Fruit fly (Drosophila melanogaster): ENCODE measurements around the gene Eip93F.

The Eip93F gene

DNA sequence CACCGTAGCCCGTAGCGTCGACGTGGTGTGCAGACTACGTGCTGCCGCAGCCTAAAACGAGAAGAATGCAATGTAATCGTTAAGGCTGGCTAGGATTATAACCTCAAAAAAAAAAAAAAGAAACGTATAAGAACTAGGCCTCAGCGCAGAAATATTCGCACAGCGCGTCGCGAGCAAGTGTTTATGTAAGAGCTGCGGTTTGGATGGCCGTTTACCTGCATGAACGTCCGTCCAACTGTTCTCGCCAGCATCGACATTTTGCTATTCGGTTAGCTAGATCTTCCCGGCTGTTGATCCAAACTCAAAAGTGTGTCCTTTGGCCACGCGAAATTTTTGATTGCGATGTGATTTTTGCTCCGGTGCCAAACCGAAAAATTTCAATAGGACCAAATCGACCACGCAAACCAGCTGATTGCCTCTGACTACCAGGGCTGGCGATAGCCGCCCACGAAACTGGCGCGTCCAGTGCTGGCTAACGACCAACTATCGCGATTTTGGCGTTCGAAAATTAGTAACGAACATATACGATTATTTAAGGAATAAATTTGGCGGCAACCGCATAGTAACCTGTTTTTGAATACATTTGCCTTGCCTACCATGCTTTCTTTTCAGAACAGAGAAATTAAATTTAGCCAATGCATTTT is 70.0 kb downstream of the Eip93F start, which contains the start of gene Idh3b:
Idh3b (minus strand) TSS at position 606 of the 644 bp plus-strand sequence.
- TF ChIP-seq Hr39 (GFP tag; optimal IDR thresholded peaks at IDR 0.05) (peak; percentile 55), Ets21C (GFP tag; optimal IDR thresholded peaks at IDR 0.05) (peak; percentile 29), Sox15 (GFP tag; optimal IDR thresholded peaks at IDR 0.05) (peak; percentile 16), CG11902 (GFP tag; optimal IDR thresholded peaks at IDR 0.05) (peak; percentile 21), Gug (GFP tag; IDR thresholded peaks at IDR 0.05) (no peak), esn (GFP tag; optimal IDR thresholded peaks at IDR 0.05) (peak; percentile 64), CG6792 (GFP tag; optimal IDR thresholded peaks at IDR 0.05) (peak; percentile 29), ss (GFP tag; optimal IDR thresholded peaks at IDR 0.05) (peak in 1 of 2 experiments; percentile 26), CG3032 (tag; optimal IDR thresholded peaks at IDR 0.05) (peak; percentile 46), CG10631 (GFP tag; optimal IDR thresholded peaks at IDR 0.05) (peak; percentile 10), lz (GFP tag; optimal IDR thresholded peaks at IDR 0.05) (peak; percentile 62), topi (GFP tag; optimal IDR thresholded peaks at IDR 0.05) (peak; percentile 54), vri (GFP tag; optimal IDR thresholded peaks at IDR 0.05) (peak; percentile 70), Eip78C (GFP tag) (peak; percentile 76), CG6276 (GFP tag; optimal IDR thresholded peaks at IDR 0.05) (no peak), acj6 (GFP tag; optimal IDR thresholded peaks at IDR 0.05) (peak; percentile 50), dsx (GFP tag; optimal IDR thresholded peaks at IDR 0.05; ENCODE audit: poor library complexity, severe bottlenecking) (peak; percentile 30), CG31627 (GFP tag; optimal IDR thresholded peaks at IDR 0.05) (peak; percentile 53), CG6854 (GFP tag; optimal IDR thresholded peaks at IDR 0.05) (no peak), eg (GFP tag; IDR thresholded peaks at IDR 0.05) (no peak), cyc (GFP tag; optimal IDR thresholded peaks at IDR 0.05) (peak; percentile 56), Sox14 (GFP tag; optimal IDR thresholded peaks at IDR 0.05) (peak; percentile 55), Hr38 (GFP tag; optimal IDR thresholded peaks at IDR 0.05) (no peak)

DNA sequence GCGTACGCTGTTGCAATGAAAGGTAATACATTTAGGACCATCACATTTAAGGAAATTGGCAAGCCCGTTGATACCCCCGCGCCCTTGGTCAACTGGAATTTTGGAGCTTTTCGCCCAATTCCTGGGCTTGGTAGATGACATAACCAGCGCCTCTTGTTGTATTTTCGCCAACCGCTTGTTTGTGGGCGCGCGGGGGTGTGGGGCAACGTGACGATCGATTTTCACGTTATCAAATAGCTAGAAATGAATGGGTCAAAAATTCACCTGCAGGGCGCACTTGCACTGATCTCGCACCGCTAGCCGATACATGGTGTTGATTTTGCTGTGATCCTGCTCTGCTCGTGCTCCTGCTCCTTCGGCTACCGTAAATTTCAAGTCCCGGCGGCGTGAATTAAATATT is 73.7 kb downstream of the Eip93F start:
- TF ChIP-seq vri (GFP tag; optimal IDR thresholded peaks at IDR 0.05) (peak; percentile 90), Sox14 (GFP tag; optimal IDR thresholded peaks at IDR 0.05) (no peak), CG6276 (GFP tag; optimal IDR thresholded peaks at IDR 0.05) (no peak), Gug (GFP tag; IDR thresholded peaks at IDR 0.05) (no peak), Eip78C (GFP tag) (peak; percentile 17), eg (GFP tag; IDR thresholded peaks at IDR 0.05) (no peak), topi (GFP tag; optimal IDR thresholded peaks at IDR 0.05) (no peak), CG15336 (GFP tag; IDR thresholded peaks at IDR 0.05) (0 out of 2 replicates have a peak, but pooled peaks have one; percentile 16), CG10669 (GFP tag; optimal IDR thresholded peaks at IDR 0.05) (no peak), lz (GFP tag; optimal IDR thresholded peaks at IDR 0.05) (no peak), Lpt (GFP tag; optimal IDR thresholded peaks at IDR 0.05) (no peak)

DNA sequence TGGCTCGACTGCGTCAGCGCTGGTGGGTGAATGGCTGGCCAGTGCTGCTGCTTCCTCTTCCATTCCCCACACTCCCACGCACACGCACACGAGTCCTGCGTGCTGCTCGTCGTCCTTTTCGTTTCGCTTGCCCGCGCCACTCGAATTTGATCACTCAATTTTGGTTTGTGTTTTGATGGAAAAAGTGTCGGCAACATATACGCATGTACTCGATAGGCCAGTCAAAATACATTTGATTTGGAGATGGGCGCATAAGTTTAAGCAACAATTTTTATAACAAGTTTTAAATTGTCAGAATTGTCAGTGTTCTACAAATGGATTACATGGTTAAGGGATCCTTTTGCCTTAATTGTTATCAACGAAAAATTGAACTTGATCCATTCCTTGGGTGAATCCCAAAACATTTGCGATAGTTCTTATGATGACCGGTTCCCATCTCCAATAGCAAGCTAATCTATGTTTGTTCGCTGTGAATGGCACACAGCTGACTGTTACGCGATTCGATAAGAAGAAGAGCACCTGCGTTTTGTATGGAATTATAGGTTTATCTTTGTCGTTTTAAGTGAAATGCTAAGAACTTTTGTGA is 74.2 kb downstream of the Eip93F start, which contains the start of the genes Mitofilin and mRpL35:
Mitofilin (minus strand) TSS at position 295 of the 586 bp plus-strand sequence.
mRpL35 (plus strand) TSS at position 487 of the 586 bp plus-strand sequence.
- TF ChIP-seq ss (GFP tag; optimal IDR thresholded peaks at IDR 0.05) (peak in 1 of 2 experiments; percentile 15), dsx (GFP tag; optimal IDR thresholded peaks at IDR 0.05; ENCODE audit: poor library complexity, severe bottlenecking) (no peak), CG6854 (GFP tag; optimal IDR thresholded peaks at IDR 0.05) (no peak), Gug (GFP tag; IDR thresholded peaks at IDR 0.05) (no peak), CG8319 (GFP tag; optimal IDR thresholded peaks at IDR 0.05) (no peak), CG3919 (GFP tag; optimal IDR thresholded peaks at IDR 0.05) (peak; percentile 37), fd59A (GFP tag; optimal IDR thresholded peaks at IDR 0.05) (no peak), Eip93F (GFP tag; optimal IDR thresholded peaks at IDR 0.05) (no peak), cyc (GFP tag; optimal IDR thresholded peaks at IDR 0.05) (peak; percentile 53), eg (GFP tag; IDR thresholded peaks at IDR 0.05) (no peak), Hr38 (GFP tag; optimal IDR thresholded peaks at IDR 0.05) (no peak), CG8632 (GFP tag; optimal IDR thresholded peaks at IDR 0.05) (no peak), CG15336 (GFP tag; IDR thresholded peaks at IDR 0.05) (no peak), Eip78C (GFP tag) (peak; percentile 69), vri (GFP tag; optimal IDR thresholded peaks at IDR 0.05) (peak; percentile 57), CG6276 (GFP tag; optimal IDR thresholded peaks at IDR 0.05) (no peak), CG31627 (GFP tag; optimal IDR thresholded peaks at IDR 0.05) (peak; percentile 68), esn (GFP tag; optimal IDR thresholded peaks at IDR 0.05) (peak; percentile 63), Sox102F (GFP tag; optimal IDR thresholded peaks at IDR 0.05) (no peak), lz (GFP tag; optimal IDR thresholded peaks at IDR 0.05) (peak; percentile 53), CG11294 (GFP tag; IDR thresholded peaks at IDR 0.05) (no peak; the same call in 1 of the 2 replicates), CG16779 (tag; optimal IDR thresholded peaks at IDR 0.05) (no peak), net (GFP tag; optimal IDR thresholded peaks at IDR 0.05) (no peak), CG11902 (GFP tag; optimal IDR thresholded peaks at IDR 0.05) (peak; percentile 13), dac (GFP tag; optimal IDR thresholded peaks at IDR 0.05) (peak; percentile 3), CG1621 (tag; optimal IDR thresholded peaks at IDR 0.05) (no peak), pdm3 (GFP tag; optimal IDR thresholded peaks at IDR 0.05) (no peak), Ets21C (GFP tag; optimal IDR thresholded peaks at IDR 0.05) (peak; percentile 6), CG34406 (GFP tag; optimal IDR thresholded peaks at IDR 0.05) (no peak), CG7368 (GFP tag; optimal IDR thresholded peaks at IDR 0.05) (no peak), OdsH (GFP tag; optimal IDR thresholded peaks at IDR 0.05) (peak; percentile 50), CG9139 (GFP tag; optimal IDR thresholded peaks at IDR 0.05) (no peak), topi (GFP tag; optimal IDR thresholded peaks at IDR 0.05) (peak; percentile 39), CG3032 (tag; optimal IDR thresholded peaks at IDR 0.05) (peak; percentile 49)

Data from whole organism, prepupa.